Worm (Caenorhabditis elegans) whole organism, late embryonic: ENCODE measurements around the gene B0416.10.

Experiments used
- K02D7.2 ChIP-seq: sonication (generic microtip); optimal IDR thresholded peaks from 2 replicates; lab custom pipeline; 2017; ENCODE audit warnings: mild to moderate bottlenecking, missing genetic modification characterization, missing compliant biosample characterization
- Y22D7AL.16 ChIP-seq: sonication (generic microtip); optimal IDR thresholded peaks from 2 replicates; lab custom pipeline; 2016; ENCODE audit warnings: missing genetic modification characterization, missing compliant biosample characterization
- ahr-1 ChIP-seq: sonication (generic microtip); optimal IDR thresholded peaks from 2 replicates; lab custom pipeline; 2016; ENCODE audit warnings: missing genetic modification characterization, missing compliant biosample characterization
- ama-1 ChIP-seq: fragments of 150-350 bp; optimal IDR thresholded peaks from 2 replicates; lab custom pipeline; 2014
- ceh-18 ChIP-seq: sonication (generic microtip); optimal IDR thresholded peaks from 2 replicates; lab custom pipeline; 2016; ENCODE audit warnings: missing genetic modification characterization, missing compliant biosample characterization
- ceh-19 ChIP-seq: fragments of 200-800 bp; sonication (Bioruptor generic); optimal IDR thresholded peaks from 2 replicates; lab custom pipeline; 2018; ENCODE audit warnings: mild to moderate bottlenecking, missing genetic modification characterization, missing compliant biosample characterization
- ceh-30 ChIP-seq: fragments of 150-350 bp; optimal IDR thresholded peaks from 2 replicates; lab custom pipeline; 2014; ENCODE audit warnings: missing biosample characterization, missing genetic modification characterization
- ceh-31 ChIP-seq: sonication (generic microtip); optimal IDR thresholded peaks from 2 replicates; lab custom pipeline; 2016; ENCODE audit warnings: missing genetic modification characterization, missing compliant biosample characterization
- ceh-48 ChIP-seq: sonication (generic microtip); optimal IDR thresholded peaks from 2 replicates; lab custom pipeline; 2016; ENCODE audit warnings: missing genetic modification characterization, inconsistent platforms, missing compliant biosample characterization
- ceh-9 ChIP-seq: sonication (generic microtip); optimal IDR thresholded peaks from 2 replicates; lab custom pipeline; 2016; ENCODE audit warnings: mild to moderate bottlenecking, missing genetic modification characterization, inconsistent platforms, missing compliant biosample characterization
- che-1 ChIP-seq: sonication (generic microtip); optimal IDR thresholded peaks from 2 replicates; lab custom pipeline; 2016; ENCODE audit warnings: mild to moderate bottlenecking, missing genetic modification characterization, missing compliant biosample characterization
- elt-2 ChIP-seq: sonication (generic microtip); optimal IDR thresholded peaks from 2 replicates; lab custom pipeline; 2016; ENCODE audit warnings: missing genetic modification reagents, missing genetic modification characterization, missing compliant biosample characterization
- elt-4 ChIP-seq: sonication (generic microtip); optimal IDR thresholded peaks from 2 replicates; lab custom pipeline; 2016; ENCODE audit warnings: missing genetic modification characterization, missing compliant biosample characterization
- ets-4 ChIP-seq: sonication (generic microtip); optimal IDR thresholded peaks from 2 replicates; lab custom pipeline; 2016; ENCODE audit warnings: missing genetic modification characterization, missing compliant biosample characterization
- eyg-1 ChIP-seq: sonication (generic microtip); optimal IDR thresholded peaks from 2 replicates; lab custom pipeline; 2016; ENCODE audit warnings: missing genotype, missing genetic modification characterization, missing compliant biosample characterization
- fkh-10 ChIP-seq: fragments of 150-350 bp; optimal IDR thresholded peaks from 2 replicates; lab custom pipeline; 2014; ENCODE audit warnings: missing biosample characterization, missing genetic modification reagents, missing genetic modification characterization
- fkh-6 ChIP-seq: sonication (generic microtip); optimal IDR thresholded peaks from 2 replicates; lab custom pipeline; 2016; ENCODE audit warnings: missing genetic modification characterization, missing compliant biosample characterization
- gmeb-2 ChIP-seq: sonication (generic microtip); optimal IDR thresholded peaks from 2 replicates; lab custom pipeline; 2016; ENCODE audit warnings: missing genetic modification characterization, inconsistent platforms, missing compliant biosample characterization
- hlh-15 ChIP-seq: sonication (generic microtip); optimal IDR thresholded peaks from 2 replicates; lab custom pipeline; 2016; ENCODE audit warnings: missing genetic modification characterization, missing compliant biosample characterization
- hlh-30 ChIP-seq: sonication (generic microtip); optimal IDR thresholded peaks from 2 replicates; lab custom pipeline; 2017; ENCODE audit warnings: antibody characterized with exemption, missing genetic modification characterization, missing compliant biosample characterization; ENCODE audit not compliant: insufficient read depth
- hlh-6 ChIP-seq: sonication (generic microtip); optimal IDR thresholded peaks from 2 replicates; lab custom pipeline; 2016; ENCODE audit warnings: missing genotype, missing genetic modification characterization, missing compliant biosample characterization
- lim-6 ChIP-seq: sonication (generic microtip); optimal IDR thresholded peaks from 2 replicates; lab custom pipeline; 2016; ENCODE audit warnings: missing genetic modification characterization, missing compliant biosample characterization
- lin-11 ChIP-seq: fragments of 200-800 bp; sonication (Bioruptor generic); optimal IDR thresholded peaks from 2 replicates; lab custom pipeline; 2018; ENCODE audit warnings: mild to moderate bottlenecking, missing genetic modification characterization, missing compliant biosample characterization
- nfya-1 ChIP-seq: sonication (generic microtip); optimal IDR thresholded peaks from 2 replicates; lab custom pipeline; 2017; ENCODE audit warnings: missing genetic modification characterization, mild to moderate bottlenecking, missing compliant biosample characterization, antibody characterized with exemption, moderate library complexity
- nhr-232 ChIP-seq: sonication (generic microtip); optimal IDR thresholded peaks from 2 replicates; lab custom pipeline; 2016; ENCODE audit warnings: missing genetic modification characterization, missing compliant biosample characterization
- pax-1 ChIP-seq: fragments of 150-350 bp; optimal IDR thresholded peaks from 2 replicates; lab custom pipeline; 2014; ENCODE audit warnings: missing biosample characterization, missing genetic modification characterization
- pqm-1 ChIP-seq: sonication (generic microtip); optimal IDR thresholded peaks from 2 replicates; lab custom pipeline; 2016; ENCODE audit warnings: missing genetic modification characterization, missing compliant biosample characterization
- rnt-1 ChIP-seq: sonication (generic microtip); optimal IDR thresholded peaks from 2 replicates; lab custom pipeline; 2016; ENCODE audit warnings: missing genetic modification characterization, missing compliant biosample characterization
- sdc-2 ChIP-seq: sonication (generic microtip); optimal IDR thresholded peaks from 2 replicates; lab custom pipeline; 2016; ENCODE audit warnings: missing genotype, missing genetic modification characterization, missing compliant biosample characterization
- sox-2 ChIP-seq: fragments of 200-800 bp; sonication (Bioruptor generic); IDR thresholded peaks from 2 replicates; pipeline ENCODE4 v1.3.6; 2022; ENCODE audit warnings: missing genetic modification reagents, missing genetic modification characterization, missing compliant biosample characterization
- syd-9 ChIP-seq: sonication (generic microtip); optimal IDR thresholded peaks from 2 replicates; lab custom pipeline; 2016; ENCODE audit warnings: mild to moderate bottlenecking, missing genetic modification characterization, moderate library complexity, missing compliant biosample characterization
- ttx-3 ChIP-seq: sonication (generic microtip); optimal IDR thresholded peaks from 2 replicates; lab custom pipeline; 2016; ENCODE audit warnings: missing genetic modification reagents, missing genetic modification characterization, missing compliant biosample characterization
- unc-3 ChIP-seq, 2 experiments: fragments of 200-800 bp in 1 of 2; sonication (Bioruptor generic) in 1 of 2; sonication (generic microtip) in 1 of 2; conservative IDR thresholded peaks in 1 of 2; optimal IDR thresholded peaks in 1 of 2; 2 replicates each; pipeline versions ENCODE4 v1.3.6 to Lab custom; 2016 to 2022; ENCODE audit warnings: missing compliant biosample characterization in 2 of 2, missing genetic modification characterization in 2 of 2, missing genetic modification reagents in 1 of 2
- unc-55 ChIP-seq: sonication (generic microtip); optimal IDR thresholded peaks from 2 replicates; lab custom pipeline; 2017; ENCODE audit warnings: missing biosample characterization, missing genetic modification reagents, missing genetic modification characterization
- unc-86 ChIP-seq: sonication (generic microtip); optimal IDR thresholded peaks from 2 replicates; lab custom pipeline; 2016; ENCODE audit warnings: missing genetic modification characterization, missing compliant biosample characterization
- zip-5 ChIP-seq: sonication (generic microtip); optimal IDR thresholded peaks from 2 replicates; lab custom pipeline; 2016; ENCODE audit warnings: missing genetic modification characterization, missing compliant biosample characterization

Gene B0416.10

ce11 chrX:9264636-9265035 is 9.8 kb downstream of the B0416.10 start:
- TF ChIP-seq sox-2 (GFP tag; lab: Robert Waterston, UW) (no peak), hlh-30 (tag; lab: Kevin White, UChicago) (peak; percentile 38)

- TF ChIP-seq unc-86 (tag; lab: Kevin White, UChicago), result no peak
- TF ChIP-seq unc-55, result no peak
Measured at ce11 chrX:9264231-9264630, 10.2 kb downstream of the B0416.10 start, which contains the start of gene F18G5.6. Gene F18G5.6 (minus strand): TSS chrX:9264331.

ce11 chrX:9261626-9262189 is 12.8 kb downstream of the B0416.10 start:
- TF ChIP-seq sdc-2 (tag; lab: Kevin White, UChicago), result no peak
- peak; percentile 5 for TF ChIP-seq elt-2 (tag; lab: Kevin White, UChicago)

- TF ChIP-seq unc-3 (GFP tag; conservative IDR thresholded peaks at IDR 0.05; lab: Robert Waterston, UW) (no peak), unc-3 (tag; optimal IDR thresholded peaks at IDR 0.05; lab: Kevin White, UChicago) (no peak), eyg-1 (no peak), ceh-30 (tag; lab: Kevin White, UChicago) (no peak), ceh-9 (no peak), K02D7.2 (tag; lab: Kevin White, UChicago) (no peak), ceh-18 (tag; lab: Kevin White, UChicago) (no peak), lim-6 (tag; lab: Kevin White, UChicago) (no peak), fkh-10 (GFP tag; lab: Kevin White, UChicago) (no peak), ceh-48 (no peak), zip-5 (tag; lab: Kevin White, UChicago) (no peak)
- TF ChIP-seq, all 69 proteins: peak for 0
Measured at ce11 chrX:9259552-9259951, 14.9 kb downstream of the B0416.10 start, which contains the start of gene F18G5.1. Gene F18G5.1 (plus strand): TSS chrX:9259852.

- no peak for TF ChIP-seq ets-4
- TF ChIP-seq Y22D7AL.16 (tag; lab: Kevin White, UChicago), result no peak
- no peak for TF ChIP-seq lin-11 (tag; lab: Kevin White, UChicago)
- no peak for TF ChIP-seq ttx-3 (tag; lab: Kevin White, UChicago)
- TF ChIP-seq rnt-1 (tag; lab: Kevin White, UChicago), result no peak
- TF ChIP-seq fkh-6 (tag; lab: Kevin White, UChicago), result no peak
- no peak for TF ChIP-seq pax-1 (tag; lab: Kevin White, UChicago)
- no peak for TF ChIP-seq ahr-1
- TF ChIP-seq ceh-31 (tag; lab: Kevin White, UChicago), result no peak
- no peak for TF ChIP-seq nfya-1 (tag; lab: Kevin White, UChicago)
- no peak for TF ChIP-seq ceh-19 (GFP tag; lab: Kevin White, UChicago)
Measured at ce11 chrX:9255993-9256392, 18.5 kb downstream of the B0416.10 start.

ce11 chrX:9251488-9251887 is 23.0 kb downstream of the B0416.10 start, which contains the start of gene pes-8:
Gene pes-8 (plus strand): TSS chrX:9251788.
- TF ChIP-seq nhr-232 (tag; lab: Kevin White, UChicago), result no peak
- no peak for TF ChIP-seq elt-4
- no peak for TF ChIP-seq K02D7.2 (tag; lab: Kevin White, UChicago)
- no peak for TF ChIP-seq pqm-1 (tag; lab: Kevin White, UChicago)
- no peak for TF ChIP-seq ama-1 (lab: Kevin White, UChicago)
- no peak for TF ChIP-seq fkh-6 (tag; lab: Kevin White, UChicago)
- TF ChIP-seq che-1 (tag; lab: Kevin White, UChicago), result no peak
- TF ChIP-seq hlh-15 (tag; lab: Kevin White, UChicago), result no peak
- TF ChIP-seq fkh-10 (GFP tag; lab: Kevin White, UChicago), result no peak
- no peak for TF ChIP-seq ceh-19 (GFP tag; lab: Kevin White, UChicago)
- TF ChIP-seq ceh-48, result no peak
- TF ChIP-seq ceh-30 (tag; lab: Kevin White, UChicago), result no peak
- TF ChIP-seq unc-3 (GFP tag; conservative IDR thresholded peaks at IDR 0.05; lab: Robert Waterston, UW), result no peak
- TF ChIP-seq unc-3 (tag; optimal IDR thresholded peaks at IDR 0.05; lab: Kevin White, UChicago), result no peak
- TF ChIP-seq rnt-1 (tag; lab: Kevin White, UChicago), result no peak
- TF ChIP-seq unc-55, result no peak
- no peak for TF ChIP-seq syd-9 (tag; lab: Kevin White, UChicago)
- TF ChIP-seq zip-5 (tag; lab: Kevin White, UChicago), result no peak
- no peak for TF ChIP-seq hlh-6
- no peak for TF ChIP-seq gmeb-2
